Fruit fly (Drosophila melanogaster): ENCODE results near the gene Cdk8.
A peak's percentile ranks its signal among the peaks of the same experiment; 100 is the strongest.

The Cdk8 gene

DNA sequence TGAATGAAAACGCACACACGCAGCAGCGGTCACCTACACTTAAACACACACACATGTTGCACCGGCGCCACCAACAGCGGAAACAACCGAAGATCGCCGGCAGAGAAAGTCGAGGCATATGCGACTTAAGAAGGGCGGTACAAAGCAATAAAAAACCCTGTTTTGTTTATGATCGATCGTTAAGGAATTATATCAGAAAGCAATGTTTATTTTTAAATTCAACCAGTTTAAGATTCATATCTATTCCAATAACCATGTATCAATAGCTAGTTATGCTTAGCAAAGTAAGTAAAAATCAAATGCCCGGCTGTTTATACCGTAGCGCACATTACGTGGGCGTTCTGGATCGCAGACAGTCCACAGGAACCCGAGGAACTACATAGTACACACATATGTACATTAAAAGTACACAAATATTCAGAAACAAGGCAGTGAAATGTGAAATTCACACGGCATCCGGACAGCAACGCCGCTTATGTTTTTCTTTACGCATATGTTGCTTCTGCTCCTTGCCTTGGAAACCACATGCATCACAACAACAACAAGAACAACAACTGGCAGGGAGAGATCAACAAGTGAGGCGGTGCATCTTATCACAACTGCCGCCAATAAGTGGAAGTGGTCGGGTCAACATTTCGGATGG is 17.4 kb upstream of the Cdk8 start (continued):
- TF ChIP-seq CG7963 (GFP tag; IDR thresholded peaks at IDR 0.05; ENCODE audit: partially characterized antibody) (no peak), CG1602 (GFP tag; optimal IDR thresholded peaks at IDR 0.05) (peak; percentile 97), jumu (GFP tag; optimal IDR thresholded peaks at IDR 0.05) (peak; percentile 98), NC2β (GFP tag; optimal IDR thresholded peaks at IDR 0.05) (peak; percentile 97), CG17912 (GFP tag; optimal IDR thresholded peaks at IDR 0.05) (peak; percentile 84), CG8478 (optimal IDR thresholded peaks at IDR 0.05) (no peak), CG12155 (GFP tag; optimal IDR thresholded peaks at IDR 0.05) (peak; percentile 90), CG10267 (tag; optimal IDR thresholded peaks at IDR 0.05) (peak; percentile 95), NfI (GFP tag; optimal IDR thresholded peaks at IDR 0.05) (peak; percentile 89), CG16863 (GFP tag; optimal IDR thresholded peaks at IDR 0.05) (peak; percentile 97), sna (GFP tag; IDR thresholded peaks at IDR 0.05; ENCODE audit: partially characterized antibody) (no peak), Rx (GFP tag; IDR thresholded peaks at IDR 0.05) (peak; percentile 96), twi (tag; optimal IDR thresholded peaks at IDR 0.05) (peak; percentile 100), slbo (GFP tag; IDR thresholded peaks at IDR 0.05) (peak; percentile 94), CG32772 (GFP tag; IDR thresholded peaks at IDR 0.05) (peak; percentile 97), Bdp1 (GFP tag; optimal IDR thresholded peaks at IDR 0.05) (peak; percentile 92), CG42726 (GFP tag; IDR thresholded peaks at IDR 0.05; ENCODE audit: partially characterized antibody) (no peak), psq (GFP tag; optimal IDR thresholded peaks at IDR 0.05) (peak; percentile 79), dpn (GFP tag; optimal IDR thresholded peaks at IDR 0.05) (peak; percentile 96), CHES-1-like (GFP tag; optimal IDR thresholded peaks at IDR 0.05) (peak; percentile 97), scrt (GFP tag; optimal IDR thresholded peaks at IDR 0.05) (peak; percentile 88), fd102C (GFP tag; optimal IDR thresholded peaks at IDR 0.05) (peak; percentile 98), sim (GFP tag; IDR thresholded peaks at IDR 0.05) (peak; percentile 98), CG17802 (tag; optimal IDR thresholded peaks at IDR 0.05) (peak; percentile 90), CG17359 (tag; optimal IDR thresholded peaks at IDR 0.05) (peak; percentile 99), stwl (tag; optimal IDR thresholded peaks at IDR 0.05) (peak; percentile 66), NFAT (GFP tag; IDR thresholded peaks at IDR 0.05) (peak; percentile 90), rib (GFP tag; IDR thresholded peaks at IDR 0.05) (peak; percentile 44), MESR4 (GFP tag; optimal IDR thresholded peaks at IDR 0.05) (peak; percentile 57), Dip2 (GFP tag; IDR thresholded peaks at IDR 0.05) (peak; percentile 65), pita (GFP tag; optimal IDR thresholded peaks at IDR 0.05) (no peak), Gug (GFP tag; IDR thresholded peaks at IDR 0.05) (peak; percentile 98), CG14710 (tag; optimal IDR thresholded peaks at IDR 0.05) (peak; percentile 98), CG1832 (GFP tag; optimal IDR thresholded peaks at IDR 0.05) (no peak), insv (GFP tag; optimal IDR thresholded peaks at IDR 0.05) (peak; percentile 47 to 56), ase (GFP tag; IDR thresholded peaks at IDR 0.05) (peak; percentile 97), CG16815 (GFP tag; optimal IDR thresholded peaks at IDR 0.05) (peak; percentile 98), CG4328 (GFP tag; optimal IDR thresholded peaks at IDR 0.05) (peak; percentile 94), CG1529 (GFP tag; optimal IDR thresholded peaks at IDR 0.05) (peak; percentile 98), CG10209 (GFP tag; optimal IDR thresholded peaks at IDR 0.05) (peak; percentile 96), crc (GFP tag; optimal IDR thresholded peaks at IDR 0.05) (peak; percentile 93), zf30C (GFP tag; optimal IDR thresholded peaks at IDR 0.05) (no peak), CG2678 (tag; optimal IDR thresholded peaks at IDR 0.05) (peak; percentile 97), CG12659 (GFP tag; optimal IDR thresholded peaks at IDR 0.05) (peak; percentile 90), CG15269 (tag; optimal IDR thresholded peaks at IDR 0.05) (peak; percentile 92), Eip74EF (GFP tag; optimal IDR thresholded peaks at IDR 0.05) (peak in 1 of 2 experiments; percentile 96), Kr (GFP tag; optimal IDR thresholded peaks at IDR 0.05) (peak; percentile 77), CG9817 (tag; optimal IDR thresholded peaks at IDR 0.05) (peak; percentile 93), Nf-YA (GFP tag; IDR thresholded peaks at IDR 0.05) (peak; percentile 93), br (optimal IDR thresholded peaks at IDR 0.05) (no peak)

All from whole organism, embryonic.